Fruit fly (Drosophila melanogaster) whole organism, embryonic: ENCODE data around the gene Fie.
A peak's percentile ranks its signal among the peaks of the same experiment; 100 is the strongest.

Source experiments
- Adf1 ChIP-seq: fragments of 200-800 bp; sonication (Bioruptor generic); IDR thresholded peaks from 2 replicates; pipeline ENCODE4 v1.3.6; 2022; ENCODE audit warnings: missing biosample characterization, missing genetic modification characterization
- Blimp-1 ChIP-seq: fragments of 200-800 bp; sonication (Bioruptor generic); optimal IDR thresholded peaks from 3 replicates; lab custom pipeline; 2018; ENCODE audit warnings: missing biosample characterization, missing genetic modification characterization, mild to moderate bottlenecking, moderate library complexity, missing genetic modification reagents
- C15 ChIP-seq: fragments of 200-800 bp; sonication (Bioruptor generic); IDR thresholded peaks from 3 replicates; pipeline ENCODE4 v1.3.6; 2022; ENCODE audit warnings: missing biosample characterization, missing genetic modification characterization
- CG13624 ChIP-seq: fragments of 200-800 bp; sonication (Bioruptor generic); optimal IDR thresholded peaks from 2 replicates; lab custom pipeline; 2016; ENCODE audit warnings: missing biosample characterization, missing genetic modification characterization
- CG1603 ChIP-seq: fragments of 200-800 bp; sonication (Bioruptor generic); optimal IDR thresholded peaks from 2 replicates; lab custom pipeline; 2019; ENCODE audit warnings: missing biosample characterization, mild to moderate bottlenecking, missing genetic modification characterization, moderate library complexity
- CG16813 ChIP-seq: fragments of 200-800 bp; sonication (Bioruptor generic); IDR thresholded peaks from 3 replicates; pipeline ENCODE4 v1.3.6; 2022; ENCODE audit warnings: missing biosample characterization, missing genetic modification characterization; ENCODE audit not compliant: partially characterized antibody
- CG17612 ChIP-seq: fragments of 200-800 bp; sonication (Bioruptor generic); IDR thresholded peaks from 2 replicates; pipeline ENCODE4 v1.3.6; 2022; ENCODE audit warnings: missing biosample characterization, missing genetic modification characterization
- CG17829 ChIP-seq: fragments of 200-800 bp; optimal IDR thresholded peaks from 2 replicates; lab custom pipeline; 2019; ENCODE audit warnings: missing biosample characterization, mild to moderate bottlenecking, missing genetic modification characterization, moderate library complexity
- CG34224 ChIP-seq: fragments of 200-800 bp; sonication (Bioruptor generic); IDR thresholded peaks from 3 replicates; pipeline ENCODE4 v1.3.6; 2022; ENCODE audit warnings: missing biosample characterization, missing genetic modification characterization; ENCODE audit not compliant: partially characterized antibody
- CG4282 ChIP-seq: fragments of 200-800 bp; sonication (Bioruptor generic); optimal IDR thresholded peaks from 2 replicates; lab custom pipeline; 2016; ENCODE audit warnings: missing biosample characterization, missing genetic modification characterization
- CG4404 ChIP-seq: fragments of 200-800 bp; sonication (Bioruptor generic); IDR thresholded peaks from 2 replicates; pipeline ENCODE4 v1.3.6; 2022; ENCODE audit warnings: missing biosample characterization, missing genetic modification characterization
- CG4730 ChIP-seq: fragments of 200-800 bp; sonication (Bioruptor generic); IDR thresholded peaks from 2 replicates; pipeline ENCODE4 v1.3.6; 2022; ENCODE audit warnings: missing biosample characterization, missing genetic modification characterization
- CG6175 ChIP-seq: fragments of 200-800 bp; sonication (Bioruptor generic); IDR thresholded peaks from 3 replicates; pipeline ENCODE4 v1.3.6; 2022; ENCODE audit warnings: missing biosample characterization, missing genetic modification characterization
- CG6654 ChIP-seq: fragments of 200-800 bp; sonication (Bioruptor generic); optimal IDR thresholded peaks from 2 replicates; lab custom pipeline; 2017; ENCODE audit warnings: missing biosample characterization, mild to moderate bottlenecking, missing genetic modification characterization
- CG6683 ChIP-seq: fragments of 200-800 bp; sonication (Bioruptor generic); optimal IDR thresholded peaks from 2 replicates; lab custom pipeline; 2017; ENCODE audit warnings: missing biosample characterization, mild to moderate bottlenecking, missing genetic modification characterization, missing genetic modification reagents
- CG6813 ChIP-seq: fragments of 200-800 bp; sonication (Bioruptor generic); optimal IDR thresholded peaks from 2 replicates; lab custom pipeline; 2017; ENCODE audit warnings: missing biosample characterization, missing genetic modification characterization, mild to moderate bottlenecking, moderate library complexity, missing genetic modification reagents
- CG7839 ChIP-seq: fragments of 200-800 bp; sonication (Bioruptor generic); optimal IDR thresholded peaks from 3 replicates; lab custom pipeline; 2018; ENCODE audit warnings: missing biosample characterization, mild to moderate bottlenecking, missing genetic modification characterization, moderate library complexity
- CG7963 ChIP-seq: fragments of 200-800 bp; sonication (Bioruptor generic); IDR thresholded peaks from 3 replicates; pipeline ENCODE4 v1.3.6; 2022; ENCODE audit warnings: missing biosample characterization, missing genetic modification characterization; ENCODE audit not compliant: partially characterized antibody
- CG8359 ChIP-seq: fragments of 200-800 bp; sonication (Bioruptor generic); optimal IDR thresholded peaks from 2 replicates; lab custom pipeline; 2017; ENCODE audit warnings: missing biosample characterization, mild to moderate bottlenecking, missing genetic modification characterization, borderline replicate concordance
- CG9437 ChIP-seq: fragments of 200-800 bp; sonication (Bioruptor generic); optimal IDR thresholded peaks from 2 replicates; lab custom pipeline; 2018; ENCODE audit warnings: missing biosample characterization, mild to moderate bottlenecking, missing genetic modification characterization
- CkIIα-i1 ChIP-seq: fragments of 200-800 bp; sonication (Bioruptor generic); IDR thresholded peaks from 2 replicates; pipeline ENCODE4 v1.3.6; 2022; ENCODE audit warnings: missing biosample characterization, missing genetic modification characterization
- CrebB ChIP-seq: fragments of 200-800 bp; sonication (Bioruptor generic); optimal IDR thresholded peaks from 3 replicates; lab custom pipeline; 2018; ENCODE audit warnings: missing biosample characterization, mild to moderate bottlenecking, missing genetic modification characterization
- Ets97D ChIP-seq: fragments of 200-800 bp; sonication (Bioruptor generic); optimal IDR thresholded peaks from 3 replicates; lab custom pipeline; 2016; ENCODE audit warnings: missing biosample characterization, missing genetic modification characterization
- Gug ChIP-seq: fragments of 200-800 bp; sonication (Bioruptor generic); IDR thresholded peaks from 4 replicates; pipeline ENCODE4 v1.3.6; 2022; ENCODE audit warnings: missing biosample characterization, missing genetic modification characterization
- HLH4C ChIP-seq: fragments of 200-800 bp; sonication (Bioruptor generic); IDR thresholded peaks from 3 replicates; pipeline ENCODE4 v1.3.6; 2022; ENCODE audit warnings: missing biosample characterization, missing genetic modification characterization; ENCODE audit not compliant: partially characterized antibody
- MTF-1 ChIP-seq: fragments of 200-800 bp; sonication (Bioruptor generic); optimal IDR thresholded peaks from 2 replicates; lab custom pipeline; 2018; ENCODE audit warnings: missing biosample characterization, mild to moderate bottlenecking, missing genetic modification characterization, borderline replicate concordance
- Myb ChIP-seq: fragments of 200-800 bp; sonication (Bioruptor generic); optimal IDR thresholded peaks from 2 replicates; lab custom pipeline; 2016; ENCODE audit warnings: missing biosample characterization, missing genetic modification characterization
- Nf-YA ChIP-seq: fragments of 200-800 bp; sonication (Bioruptor generic); IDR thresholded peaks from 2 replicates; pipeline ENCODE4 v1.3.6; 2022; ENCODE audit warnings: missing biosample characterization, missing genetic modification characterization
- Pdp1 ChIP-seq, 2 experiments: fragments of 200-800 bp; sonication (Bioruptor generic); optimal IDR thresholded peaks; 3 replicates each; lab custom pipeline; 2016; ENCODE audit warnings: missing biosample characterization in 2 of 2, missing genetic modification characterization in 2 of 2, mild to moderate bottlenecking in 1 of 2, moderate library complexity in 1 of 2
- Scr ChIP-seq: fragments of 200-800 bp; sonication (Bioruptor generic); IDR thresholded peaks from 2 replicates; pipeline ENCODE4 v1.3.6; 2022; ENCODE audit warnings: missing biosample characterization, missing genetic modification characterization; ENCODE audit not compliant: partially characterized antibody
- bigmax ChIP-seq: fragments of 200-800 bp; sonication (Bioruptor generic); optimal IDR thresholded peaks from 2 replicates; lab custom pipeline; 2018; ENCODE audit warnings: missing biosample characterization, mild to moderate bottlenecking, missing genetic modification characterization
- croc ChIP-seq: fragments of 200-800 bp; sonication (Bioruptor generic); conservative IDR thresholded peaks from 3 replicates; pipeline ENCODE4 v1.3.6; 2022; ENCODE audit warnings: missing biosample characterization, missing genetic modification characterization
- danr ChIP-seq: fragments of 200-800 bp; sonication (Bioruptor generic); IDR thresholded peaks from 2 replicates; pipeline ENCODE4 v1.3.6; 2022; ENCODE audit warnings: missing biosample characterization, missing genetic modification characterization
- fd102C ChIP-seq: fragments of 200-800 bp; sonication (Bioruptor generic); optimal IDR thresholded peaks from 2 replicates; lab custom pipeline; 2018; ENCODE audit warnings: missing biosample characterization, mild to moderate bottlenecking, missing genetic modification characterization, moderate library complexity
- gce ChIP-seq: fragments of 200-800 bp; sonication (Bioruptor generic); IDR thresholded peaks from 3 replicates; pipeline ENCODE4 v1.3.6; 2022; ENCODE audit warnings: missing biosample characterization, missing genetic modification characterization
- gem ChIP-seq: fragments of 200-800 bp; sonication (Bioruptor generic); optimal IDR thresholded peaks from 2 replicates; lab custom pipeline; 2019; ENCODE audit warnings: missing biosample characterization, mild to moderate bottlenecking, missing genetic modification characterization, moderate library complexity
- grau ChIP-seq: fragments of 200-800 bp; optimal IDR thresholded peaks from 3 replicates; lab custom pipeline; 2019; ENCODE audit warnings: missing biosample characterization, mild to moderate bottlenecking, missing genetic modification characterization, moderate library complexity
- lola ChIP-seq, 3 experiments: fragments of >200 bp in 2 of 3; fragments of 200-800 bp in 1 of 3; sonication (Bioruptor generic) in 1 of 3; optimal IDR thresholded peaks; 2 replicates each; lab custom pipeline; 2017 to 2019; ENCODE audit warnings: missing biosample characterization in 3 of 3, missing genetic modification characterization in 3 of 3, mild to moderate bottlenecking in 1 of 3, moderate library complexity in 1 of 3
- maf-S ChIP-seq: fragments of 200-800 bp; sonication (Bioruptor generic); optimal IDR thresholded peaks from 2 replicates; lab custom pipeline; 2016; ENCODE audit warnings: missing biosample characterization, missing genetic modification characterization
- oc ChIP-seq: fragments of 200-800 bp; sonication (Bioruptor generic); optimal IDR thresholded peaks from 2 replicates; lab custom pipeline; 2018; ENCODE audit warnings: missing biosample characterization, mild to moderate bottlenecking, missing genetic modification characterization, moderate library complexity
- p53 ChIP-seq: fragments of 200-800 bp; sonication (Bioruptor generic); optimal IDR thresholded peaks from 2 replicates; lab custom pipeline; 2016; ENCODE audit warnings: missing biosample characterization, missing genetic modification characterization
- peb ChIP-seq: fragments of 200-800 bp; sonication (Bioruptor generic); IDR thresholded peaks from 2 replicates; pipeline ENCODE4 v1.3.6; 2022; ENCODE audit warnings: missing biosample characterization, missing genetic modification characterization
- pita ChIP-seq: fragments of 200-800 bp; sonication (Bioruptor generic); optimal IDR thresholded peaks from 2 replicates; lab custom pipeline; 2017; ENCODE audit warnings: missing biosample characterization, mild to moderate bottlenecking, missing genetic modification characterization
- prd ChIP-seq, 3 experiments: fragments of >200 bp in 2 of 3; fragments of 200-800 bp in 1 of 3; sonication (Bioruptor generic) in 1 of 3; optimal IDR thresholded peaks in 2 of 3; IDR thresholded peaks in 1 of 3; 2 replicates in 2 of 3; 3 replicates in 1 of 3; pipeline versions ENCODE4 v1.3.6 to Lab custom; 2017 to 2022; ENCODE audit warnings: missing biosample characterization in 1 of 3, missing genetic modification characterization in 1 of 3
- sim ChIP-seq: fragments of 200-800 bp; sonication (Bioruptor generic); IDR thresholded peaks from 2 replicates; pipeline ENCODE4 v1.3.6; 2022; ENCODE audit warnings: missing biosample characterization, missing genetic modification characterization
- sima ChIP-seq: fragments of 200-800 bp; sonication (Bioruptor generic); optimal IDR thresholded peaks from 2 replicates; lab custom pipeline; 2016; ENCODE audit warnings: missing biosample characterization, missing genetic modification characterization
- slou ChIP-seq: fragments of 200-800 bp; sonication (Bioruptor generic); optimal IDR thresholded peaks from 3 replicates; lab custom pipeline; 2016; ENCODE audit warnings: missing biosample characterization, missing genetic modification characterization
- trh ChIP-seq: fragments of 200-800 bp; sonication (Bioruptor generic); optimal IDR thresholded peaks from 2 replicates; lab custom pipeline; 2016; ENCODE audit warnings: missing biosample characterization, missing genetic modification characterization
- usp ChIP-seq: fragments of >200 bp; optimal IDR thresholded peaks from 2 replicates; lab custom pipeline; 2017; ENCODE audit warnings: missing biosample characterization, missing genetic modification characterization
- zfh2 ChIP-seq: fragments of 200-800 bp; sonication (Bioruptor generic); optimal IDR thresholded peaks from 2 replicates; lab custom pipeline; 2016; ENCODE audit warnings: missing biosample characterization, missing genetic modification characterization

The Fie gene

DNA sequence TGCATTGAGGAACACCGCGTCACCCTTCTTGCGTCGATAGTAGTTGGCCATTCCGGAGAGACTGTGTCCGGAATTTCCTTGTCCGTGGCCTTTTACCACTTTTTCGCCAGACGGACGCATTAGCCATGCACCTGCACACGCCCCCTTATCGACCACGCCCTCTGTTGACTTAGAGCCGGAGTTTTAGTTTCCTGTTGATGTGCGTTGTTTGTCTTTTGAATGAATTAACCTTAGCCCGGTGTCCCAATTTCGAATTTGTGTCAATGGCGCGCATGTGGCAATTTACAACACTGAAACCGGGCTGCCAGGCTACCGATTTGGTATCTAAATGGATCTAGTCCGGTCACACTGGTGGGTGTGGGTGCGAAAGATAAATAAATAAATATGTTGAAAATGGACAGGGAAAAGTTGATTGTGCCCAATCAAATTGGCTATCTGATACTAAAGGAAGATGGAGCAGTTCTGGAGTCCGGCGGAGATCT lies 4.2 kb downstream of the Fie start, which contains the start of the genes Gr63a and Lamtor4 (continued):
- TF ChIP-seq HLH4C (no peak), CG16813 (GFP tag; lab: Robert Waterston, UW) (no peak), CG17612 (GFP tag; lab: Robert Waterston, UW) (no peak), Gug (GFP tag; lab: Robert Waterston, UW) (no peak), CG7839 (no peak), prd (optimal IDR thresholded peaks at IDR 0.05; lab: Kevin White, UChicago) (no peak), prd (GFP tag; IDR thresholded peaks at IDR 0.05; lab: Robert Waterston, UW) (no peak), CG7963 (GFP tag; lab: Robert Waterston, UW) (no peak), CkIIα-i1 (GFP tag; lab: Robert Waterston, UW) (no peak), peb (no peak), sima (GFP tag; lab: Kevin White, UChicago) (no peak), MTF-1 (GFP tag; lab: Kevin White, UChicago) (no peak), CG34224 (GFP tag; lab: Robert Waterston, UW) (no peak), maf-S (GFP tag; lab: Kevin White, UChicago) (peak; percentile 24), CG6683 (no peak), trh (GFP tag; lab: Kevin White, UChicago) (no peak), oc (tag; lab: Kevin White, UChicago) (no peak), CG13624 (peak; percentile 57), lola (GFP tag; optimal IDR thresholded peaks at IDR 0.05; lab: Kevin White, UChicago) (peak in 1 of 3 experiments; percentile 3), gce (GFP tag; lab: Robert Waterston, UW) (no peak), Nf-YA (GFP tag; lab: Robert Waterston, UW) (no peak), fd102C (GFP tag; lab: Kevin White, UChicago) (no peak), CG4404 (GFP tag; lab: Robert Waterston, UW) (no peak), CrebB (tag; lab: Kevin White, UChicago) (no peak), Ets97D (peak; percentile 73), gem (tag; lab: Kevin White, UChicago) (no peak), usp (GFP tag; lab: Kevin White, UChicago) (no peak), slou (GFP tag; lab: Kevin White, UChicago) (no peak), CG8359 (GFP tag; lab: Kevin White, UChicago) (no peak), Blimp-1 (no peak), C15 (GFP tag; lab: Robert Waterston, UW) (no peak), CG6654 (GFP tag; lab: Kevin White, UChicago) (no peak), zfh2 (GFP tag; lab: Kevin White, UChicago) (peak; percentile 15), bigmax (GFP tag; lab: Kevin White, UChicago) (peak; percentile 15), pita (GFP tag; lab: Kevin White, UChicago) (no peak), sim (no peak), CG1603 (tag; lab: Kevin White, UChicago) (peak; percentile 69), grau (peak; percentile 16), Adf1 (no peak), CG4282 (GFP tag; lab: Kevin White, UChicago) (no peak), p53 (GFP tag; lab: Kevin White, UChicago) (no peak), CG9437 (GFP tag; lab: Kevin White, UChicago) (no peak), Scr (GFP tag; lab: Robert Waterston, UW) (no peak), CG6813 (no peak), CG4730 (no peak), Pdp1 (GFP tag; optimal IDR thresholded peaks at IDR 0.05; lab: Kevin White, UChicago) (peak in 1 of 2 experiments; percentile 22), CG6175 (GFP tag; lab: Robert Waterston, UW) (no peak), croc (no peak), Myb (peak; percentile 47), CG17829 (tag; lab: Kevin White, UChicago) (peak; percentile 18), danr (no peak)
